Worm (Caenorhabditis elegans) whole organism, L2 larva: Measurements from ENCODE around the gene lido-17.

Experiments used
- C34F6.9 ChIP-seq: fragments of 150-350 bp; optimal IDR thresholded peaks from 2 replicates; lab custom pipeline; 2014; ENCODE audit warnings: missing biosample characterization, missing genetic modification characterization
- F13H6.1 ChIP-seq: sonication (generic microtip); optimal IDR thresholded peaks from 2 replicates; lab custom pipeline; 2016; ENCODE audit warnings: missing genetic modification characterization, missing compliant biosample characterization
- R02D3.7 ChIP-seq: fragments of 150-350 bp; optimal IDR thresholded peaks from 2 replicates; lab custom pipeline; 2014; ENCODE audit warnings: missing biosample characterization, missing genetic modification characterization
- ZK546.5 ChIP-seq: sonication (generic microtip); optimal IDR thresholded peaks from 2 replicates; lab custom pipeline; 2017; ENCODE audit warnings: missing biosample characterization, missing genetic modification characterization
- alr-1 ChIP-seq: fragments of 150-350 bp; optimal IDR thresholded peaks from 2 replicates; lab custom pipeline; 2014; ENCODE audit warnings: missing biosample characterization, missing genetic modification characterization
- aly-2 ChIP-seq: fragments of 150-350 bp; optimal IDR thresholded peaks from 2 replicates; lab custom pipeline; 2014; ENCODE audit warnings: missing biosample characterization, missing genetic modification characterization
- ama-1 ChIP-seq: fragments of 150-350 bp; optimal IDR thresholded peaks from 2 replicates; lab custom pipeline; 2018; ENCODE audit warnings: inconsistent platforms
- blmp-1 ChIP-seq: sonication (generic microtip); optimal IDR thresholded peaks from 2 replicates; lab custom pipeline; 2017; ENCODE audit warnings: missing genetic modification characterization, mild to moderate bottlenecking, missing compliant biosample characterization, antibody characterized with exemption, moderate library complexity; ENCODE audit not compliant: insufficient read depth
- ceh-82 ChIP-seq: fragments of 150-350 bp; optimal IDR thresholded peaks from 2 replicates; lab custom pipeline; 2014; ENCODE audit warnings: missing biosample characterization, missing genetic modification characterization
- crh-2 ChIP-seq: sonication (generic microtip); optimal IDR thresholded peaks from 2 replicates; lab custom pipeline; 2017; ENCODE audit warnings: missing biosample characterization, missing genetic modification characterization
- egl-27 ChIP-seq: sonication (generic microtip); optimal IDR thresholded peaks from 3 replicates; lab custom pipeline; 2017; ENCODE audit warnings: missing biosample characterization, missing genetic modification reagents, missing genetic modification characterization
- elt-1 ChIP-seq: fragments of 150-350 bp; optimal IDR thresholded peaks from 2 replicates; lab custom pipeline; 2014; ENCODE audit warnings: missing biosample characterization, missing genetic modification characterization
- elt-3 ChIP-seq: sonication (generic microtip); optimal IDR thresholded peaks from 2 replicates; lab custom pipeline; 2017; ENCODE audit warnings: missing biosample characterization, missing genetic modification characterization
- fos-1 ChIP-seq: fragments of 150-350 bp; optimal IDR thresholded peaks from 2 replicates; lab custom pipeline; 2014; ENCODE audit warnings: missing biosample characterization, missing genetic modification characterization
- gmeb-1 ChIP-seq: fragments of 150-350 bp; optimal IDR thresholded peaks from 2 replicates; lab custom pipeline; 2014; ENCODE audit warnings: missing biosample characterization, missing genetic modification characterization
- lin-11 ChIP-seq: fragments of 150-350 bp; sonication (generic microtip); optimal IDR thresholded peaks from 2 replicates; lab custom pipeline; 2014; ENCODE audit warnings: missing biosample characterization, missing genetic modification characterization, inconsistent platforms, mixed read lengths
- lin-39 ChIP-seq: fragments of 150-350 bp; optimal IDR thresholded peaks from 2 replicates; lab custom pipeline; 2014; ENCODE audit warnings: missing biosample characterization, missing genetic modification reagents, missing genetic modification characterization
- lsy-2 ChIP-seq, 2 experiments: fragments of 150-350 bp in 1 of 2; sonication (generic microtip) in 1 of 2; optimal IDR thresholded peaks; 2 replicates each; lab custom pipeline; 2014 to 2017; ENCODE audit warnings: missing biosample characterization in 2 of 2, missing genetic modification characterization in 2 of 2
- mab-5 ChIP-seq: fragments of 150-350 bp; optimal IDR thresholded peaks from 2 replicates; lab custom pipeline; 2014; ENCODE audit warnings: missing biosample characterization, missing genetic modification characterization
- mbf-1 ChIP-seq: sonication (generic microtip); optimal IDR thresholded peaks from 2 replicates; lab custom pipeline; 2017; ENCODE audit warnings: missing biosample characterization, missing genetic modification characterization
- mdl-1 ChIP-seq, 2 experiments: fragments of 150-350 bp in 1 of 2; sonication (generic microtip) in 1 of 2; optimal IDR thresholded peaks; 2 replicates each; lab custom pipeline; 2017; ENCODE audit warnings: missing biosample characterization in 2 of 2, missing genetic modification characterization in 2 of 2
- nhr-10 ChIP-seq: sonication (generic microtip); optimal IDR thresholded peaks from 2 replicates; lab custom pipeline; 2017; ENCODE audit warnings: missing biosample characterization, missing genetic modification characterization
- nhr-12 ChIP-seq: fragments of 150-350 bp; optimal IDR thresholded peaks from 2 replicates; lab custom pipeline; 2014; ENCODE audit warnings: missing biosample characterization, missing genetic modification characterization
- nhr-21 ChIP-seq: fragments of 150-350 bp; optimal IDR thresholded peaks from 2 replicates; lab custom pipeline; 2014; ENCODE audit warnings: missing biosample characterization, missing genetic modification characterization
- nhr-23 ChIP-seq: fragments of 150-350 bp; optimal IDR thresholded peaks from 2 replicates; lab custom pipeline; 2014; ENCODE audit warnings: missing biosample characterization, missing genetic modification reagents, missing genetic modification characterization
- nhr-237 ChIP-seq: fragments of 150-350 bp; optimal IDR thresholded peaks from 2 replicates; lab custom pipeline; 2014; ENCODE audit warnings: missing biosample characterization, missing genetic modification characterization
- nhr-25 ChIP-seq: fragments of 150-350 bp; sonication (generic microtip); optimal IDR thresholded peaks from 3 replicates; lab custom pipeline; 2014; ENCODE audit warnings: missing biosample characterization, missing genetic modification characterization
- nhr-77 ChIP-seq: fragments of 150-350 bp; optimal IDR thresholded peaks from 2 replicates; lab custom pipeline; 2014; ENCODE audit warnings: missing biosample characterization, missing genetic modification characterization
- peb-1 ChIP-seq: fragments of 150-350 bp; optimal IDR thresholded peaks from 2 replicates; lab custom pipeline; 2014; ENCODE audit warnings: missing biosample characterization, missing genetic modification characterization
- sem-4 ChIP-seq: fragments of 150-350 bp; optimal IDR thresholded peaks from 2 replicates; lab custom pipeline; 2014; ENCODE audit warnings: missing biosample characterization, missing genetic modification reagents, missing genetic modification characterization
- skn-1 ChIP-seq: sonication (generic microtip); optimal IDR thresholded peaks from 2 replicates; lab custom pipeline; 2017; ENCODE audit warnings: missing biosample characterization, missing genetic modification characterization
- sma-3 ChIP-seq: sonication (generic microtip); optimal IDR thresholded peaks from 2 replicates; lab custom pipeline; 2016; ENCODE audit warnings: missing genetic modification reagents, missing genetic modification characterization, missing compliant biosample characterization
- snpc-4 ChIP-seq: fragments of 150-350 bp; optimal IDR thresholded peaks from 2 replicates; lab custom pipeline; 2014; ENCODE audit warnings: missing biosample characterization, missing genetic modification characterization
- unc-39 ChIP-seq: fragments of 150-350 bp; optimal IDR thresholded peaks from 2 replicates; lab custom pipeline; 2014; ENCODE audit warnings: missing biosample characterization, missing genetic modification characterization
- unc-55 ChIP-seq: fragments of 150-350 bp; sonication (generic microtip); optimal IDR thresholded peaks from 3 replicates; lab custom pipeline; 2014; ENCODE audit warnings: missing biosample characterization, missing genetic modification reagents, missing genetic modification characterization
- unc-62 ChIP-seq: fragments of 150-350 bp; optimal IDR thresholded peaks from 2 replicates; lab custom pipeline; 2014; ENCODE audit warnings: missing biosample characterization, missing genetic modification reagents, missing genetic modification characterization
- zag-1 ChIP-seq: fragments of 150-350 bp; optimal IDR thresholded peaks from 2 replicates; lab custom pipeline; 2014; ENCODE audit warnings: missing biosample characterization, missing genetic modification characterization
- ztf-11 ChIP-seq: sonication (generic microtip); optimal IDR thresholded peaks from 2 replicates; lab custom pipeline; 2017; ENCODE audit warnings: missing biosample characterization, missing genetic modification characterization
- ztf-4 ChIP-seq: fragments of 150-350 bp; optimal IDR thresholded peaks from 2 replicates; lab custom pipeline; 2014; ENCODE audit warnings: missing biosample characterization, missing genetic modification characterization

Gene lido-17

ce11 chrII:9426076-9426475 lies 33.5 kb upstream of the lido-17 start, which contains the start of gene M176.10:
M176.10 (minus strand) TSS chrII:9426176.
- TF ChIP-seq lin-39 (tag; lab: Kevin White, UChicago) (no peak), alr-1 (no peak), sem-4 (no peak), lsy-2 (tag; optimal IDR thresholded peaks at IDR 0.05; lab: Kevin White, UChicago) (no peak), ama-1 (no peak), blmp-1 (no peak), crh-2 (tag; lab: Kevin White, UChicago) (no peak), ztf-4 (tag; lab: Kevin White, UChicago) (no peak), ZK546.5 (tag; lab: Kevin White, UChicago) (no peak), fos-1 (no peak), lin-11 (tag; lab: Kevin White, UChicago) (no peak), nhr-12 (tag; lab: Kevin White, UChicago) (no peak), ztf-11 (tag; lab: Kevin White, UChicago) (no peak), peb-1 (tag; lab: Kevin White, UChicago) (no peak), sma-3 (GFP tag; lab: Kevin White, UChicago) (no peak)

DNA sequence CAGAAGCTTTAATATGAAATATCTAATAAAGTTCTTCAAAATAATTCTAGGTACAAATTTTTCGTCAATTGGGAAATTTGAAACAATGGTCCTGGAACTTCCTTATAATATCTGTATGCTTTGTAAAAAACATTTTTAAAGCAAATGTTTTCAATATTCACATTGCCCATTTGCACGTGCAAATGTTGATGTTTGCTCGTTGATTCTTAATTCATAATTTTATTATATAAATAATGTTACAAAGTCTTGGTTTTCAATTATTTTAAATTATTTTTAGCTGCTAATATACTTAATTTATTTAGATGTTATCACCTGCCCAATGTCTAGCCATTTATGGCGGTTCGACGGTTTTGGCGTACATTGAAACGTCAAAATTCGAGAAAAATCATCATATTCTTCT lies 29.3 kb upstream of the lido-17 start, which contains the start of gene M176.11:
Gene M176.11 (plus strand): TSS at position 301 of the 400 bp plus-strand sequence.
- no peak for TF ChIP-seq peb-1 (tag; lab: Kevin White, UChicago)

DNA sequence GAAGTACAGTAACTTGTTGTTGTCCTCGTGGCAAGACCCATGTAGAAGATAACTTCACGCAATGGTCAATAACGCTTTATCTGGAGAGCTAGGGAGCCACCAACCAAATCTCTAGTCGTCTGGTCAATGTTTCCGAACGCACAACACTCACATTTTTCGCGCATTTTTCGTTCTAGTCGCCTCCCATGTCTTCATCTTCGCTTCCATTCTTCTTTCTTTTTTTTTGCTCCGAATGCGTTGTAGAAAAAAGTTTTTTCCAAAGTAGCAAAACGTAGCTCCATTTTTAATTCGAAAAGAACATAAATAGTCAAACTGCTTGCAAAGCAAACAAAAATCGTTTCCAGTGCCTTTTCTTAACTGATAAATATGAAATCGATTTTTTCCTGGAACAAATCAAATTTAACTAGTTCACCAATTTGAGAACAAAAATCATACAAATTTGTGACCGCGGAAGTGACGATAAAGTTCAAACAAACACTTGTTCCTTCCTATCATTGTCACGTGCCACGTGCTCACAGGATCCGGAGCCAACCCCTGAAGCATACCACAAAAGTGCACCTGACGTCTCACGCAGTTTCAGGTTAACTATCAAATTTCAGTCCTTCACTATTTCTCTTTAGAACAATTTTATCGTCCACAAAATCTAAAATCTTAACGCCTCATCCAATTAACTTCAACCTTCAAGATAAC lies 26.4 kb upstream of the lido-17 start:
- TF ChIP-seq alr-1 (no peak), unc-39 (tag; lab: Kevin White, UChicago) (no peak), F13H6.1 (tag; lab: Kevin White, UChicago) (no peak), fos-1 (no peak), aly-2 (tag; lab: Kevin White, UChicago) (no peak), elt-1 (tag; lab: Kevin White, UChicago) (no peak), nhr-237 (tag; lab: Kevin White, UChicago) (no peak), sma-3 (GFP tag; lab: Kevin White, UChicago) (no peak), nhr-12 (tag; lab: Kevin White, UChicago) (no peak), nhr-23 (no peak), unc-55 (GFP tag; lab: Kevin White, UChicago) (no peak), nhr-77 (no peak), R02D3.7 (tag; lab: Kevin White, UChicago) (no peak), elt-3 (tag; lab: Kevin White, UChicago) (no peak), nhr-21 (no peak), skn-1 (tag; lab: Kevin White, UChicago) (no peak)
- TF ChIP-seq, all 48 proteins: peak for 0

DNA sequence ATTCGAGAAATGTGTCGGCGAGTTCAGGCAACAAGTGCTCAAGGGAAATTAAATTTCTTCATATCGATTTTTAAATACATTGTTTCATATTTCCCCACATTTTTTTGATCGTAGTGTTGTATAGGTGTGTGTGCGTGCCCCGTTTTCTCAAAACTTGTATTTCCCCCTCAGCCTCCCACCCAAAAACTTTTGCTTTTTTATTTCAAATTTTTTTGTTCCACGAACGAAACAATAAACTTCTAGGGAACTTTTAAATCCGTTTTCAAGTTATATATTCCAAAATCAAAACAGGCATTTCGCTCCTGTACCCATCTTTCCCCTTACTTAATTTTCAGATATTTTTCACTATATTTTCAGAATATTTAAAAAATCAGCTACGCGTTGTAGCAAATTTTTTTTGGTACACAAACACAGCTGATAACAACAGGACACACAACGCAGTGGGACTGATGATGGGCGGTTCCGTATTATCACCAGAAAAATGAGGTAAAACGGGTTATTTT lies 25.5 kb upstream of the lido-17 start, which contains the start of the genes M176.4 and M176.16:
Gene M176.4 (plus strand): TSS at position 301 of the 503 bp plus-strand sequence.
Gene M176.16 (plus strand): TSS at position 453 of the 503 bp plus-strand sequence.
- TF ChIP-seq gmeb-1 = no peak
- no peak for TF ChIP-seq nhr-10 (tag; lab: Kevin White, UChicago)
- TF ChIP-seq lin-39 (tag; lab: Kevin White, UChicago) = no peak
- TF ChIP-seq unc-62 (GFP tag; lab: Kevin White, UChicago) = no peak
- no peak for TF ChIP-seq nhr-237 (tag; lab: Kevin White, UChicago)
- TF ChIP-seq crh-2 (tag; lab: Kevin White, UChicago) = no peak
- TF ChIP-seq sem-4 = no peak
- no peak for TF ChIP-seq mbf-1 (tag; lab: Kevin White, UChicago)
- no peak for TF ChIP-seq egl-27 (tag; lab: Kevin White, UChicago)

DNA sequence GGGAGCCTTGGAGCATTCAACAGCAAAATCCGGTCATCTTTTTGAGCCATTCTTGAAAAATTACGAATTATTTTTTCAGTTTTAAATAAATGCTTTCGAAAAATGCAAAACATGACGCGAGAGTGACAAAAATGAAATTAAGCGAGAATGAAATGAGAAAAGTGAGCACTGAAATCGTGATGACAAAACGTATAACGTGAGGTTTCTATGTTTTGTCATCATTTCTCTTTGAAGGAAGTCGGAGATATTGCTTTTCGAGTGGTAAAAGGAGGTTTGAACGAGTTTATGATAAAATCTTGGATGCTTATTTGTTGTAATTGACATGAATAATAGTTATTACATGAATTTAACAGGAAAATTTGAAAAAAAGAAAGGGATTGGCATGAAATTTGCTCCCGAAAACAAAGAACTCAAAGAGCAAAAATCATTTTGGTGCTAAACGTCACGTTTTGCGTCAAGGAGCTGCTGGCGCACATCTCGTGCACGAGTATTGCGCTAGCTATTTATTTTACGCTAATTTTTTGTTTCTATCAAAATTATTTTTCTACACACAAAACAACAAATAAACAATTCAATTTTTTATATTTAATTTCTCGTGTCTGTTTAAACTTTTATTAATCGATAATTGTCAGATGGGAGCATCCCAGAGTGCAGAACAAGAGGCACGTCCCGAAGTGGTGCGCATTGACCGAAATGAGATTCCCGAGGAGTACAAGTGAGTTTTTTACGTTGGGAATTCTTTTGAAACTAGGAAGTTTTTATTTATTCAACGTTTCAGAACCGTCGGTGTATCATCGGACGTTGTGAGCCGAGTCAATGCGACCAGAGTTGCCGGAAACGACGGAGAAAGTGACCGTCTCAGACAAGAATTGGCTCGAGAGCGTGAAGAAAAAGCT lies 24.0 kb upstream of the lido-17 start, which contains the start of the genes gss-1 and chch-3:
Gene gss-1 (minus strand): TSS at position 51 of the 896 bp plus-strand sequence.
Gene chch-3 (plus strand): TSS at position 633 of the 896 bp plus-strand sequence.
- TF ChIP-seq ama-1 (no peak), lin-11 (tag; lab: Kevin White, UChicago) (peak; percentile 1), nhr-21 (peak; percentile 13), fos-1 (peak; percentile 63), ceh-82 (tag; lab: Kevin White, UChicago) (no peak), blmp-1 (no peak), ztf-11 (tag; lab: Kevin White, UChicago) (no peak), snpc-4 (tag; lab: Kevin White, UChicago) (peak; percentile 14), sem-4 (no peak), sma-3 (GFP tag; lab: Kevin White, UChicago) (peak; percentile 14), nhr-23 (no peak), mab-5 (peak; percentile 25), ZK546.5 (tag; lab: Kevin White, UChicago) (no peak), nhr-237 (tag; lab: Kevin White, UChicago) (no peak), unc-55 (GFP tag; lab: Kevin White, UChicago) (peak; percentile 75), elt-1 (tag; lab: Kevin White, UChicago) (no peak), ztf-4 (tag; lab: Kevin White, UChicago) (no peak), aly-2 (tag; lab: Kevin White, UChicago) (no peak), crh-2 (tag; lab: Kevin White, UChicago) (peak; percentile 58), mbf-1 (tag; lab: Kevin White, UChicago) (no peak), C34F6.9 (tag; lab: Kevin White, UChicago) (peak; percentile 85), zag-1 (tag; lab: Kevin White, UChicago) (no peak), lsy-2 (tag; optimal IDR thresholded peaks at IDR 0.05; lab: Kevin White, UChicago) (peak; percentile 56 to 85), mdl-1 (tag; optimal IDR thresholded peaks at IDR 0.05; lab: Kevin White, UChicago) (no peak), nhr-25 (tag; lab: Kevin White, UChicago) (no peak)
